Fruit fly (Drosophila melanogaster) Kc167 (cell line): ENCODE results near the gene SCCRO.

Experiments used
- Myc ChIP-seq: fragments of >200 bp; optimal IDR thresholded peaks from 2 replicates; lab custom pipeline; 2017; ENCODE audit warnings: missing external identifiers
- Sin3A ChIP-seq: fragments of >200 bp; optimal IDR thresholded peaks from 2 replicates; lab custom pipeline; 2018; ENCODE audit warnings: missing external identifiers
- h ChIP-seq: fragments of >200 bp; optimal IDR thresholded peaks from 3 replicates; lab custom pipeline; 2018; ENCODE audit warnings: missing external identifiers
- insv ChIP-seq: fragments of >200 bp; optimal IDR thresholded peaks from 3 replicates; lab custom pipeline; 2018; ENCODE audit warnings: missing external identifiers
- psq ChIP-seq: fragments of >200 bp; optimal IDR thresholded peaks from 2 replicates; lab custom pipeline; 2017; ENCODE audit warnings: missing external identifiers
- ttk ChIP-seq: sonication (Bioruptor generic); optimal IDR thresholded peaks from 2 replicates; lab custom pipeline; 2017; ENCODE audit warnings: missing external identifiers

Gene SCCRO

DNA sequence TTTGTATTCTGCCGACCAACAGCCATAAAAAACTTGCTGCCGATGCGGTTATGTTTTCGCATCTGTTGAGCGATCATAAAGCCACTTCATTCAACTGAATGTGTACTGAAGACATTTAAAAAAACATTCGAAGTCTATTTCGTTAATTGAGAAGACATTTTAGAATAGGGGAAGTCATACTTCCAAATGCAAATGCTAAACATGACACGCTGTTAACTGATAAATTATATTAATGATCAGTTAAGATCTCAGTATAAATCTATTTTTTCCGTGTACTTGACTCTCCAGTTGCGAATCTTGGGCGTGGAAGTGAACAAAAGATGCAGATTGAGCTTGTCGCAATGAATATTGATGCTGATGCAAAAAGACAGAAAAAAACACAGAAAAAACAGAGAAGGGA lies 32.8 kb downstream of the SCCRO start:
- TF ChIP-seq psq (lab: Kevin White, UChicago) (no peak), ttk (lab: Kevin White, UChicago) (no peak), Myc (lab: Kevin White, UChicago) (no peak), Sin3A (lab: Kevin White, UChicago) (no peak), h (no peak), insv (no peak)

- TF ChIP-seq psq (lab: Kevin White, UChicago) (no peak), Sin3A (lab: Kevin White, UChicago) (no peak), Myc (lab: Kevin White, UChicago) (no peak), h (no peak), ttk (lab: Kevin White, UChicago) (no peak), insv (no peak)
Observed at dm6 chr3L:15597037-15597785, 34.0 kb downstream of the SCCRO start.

DNA sequence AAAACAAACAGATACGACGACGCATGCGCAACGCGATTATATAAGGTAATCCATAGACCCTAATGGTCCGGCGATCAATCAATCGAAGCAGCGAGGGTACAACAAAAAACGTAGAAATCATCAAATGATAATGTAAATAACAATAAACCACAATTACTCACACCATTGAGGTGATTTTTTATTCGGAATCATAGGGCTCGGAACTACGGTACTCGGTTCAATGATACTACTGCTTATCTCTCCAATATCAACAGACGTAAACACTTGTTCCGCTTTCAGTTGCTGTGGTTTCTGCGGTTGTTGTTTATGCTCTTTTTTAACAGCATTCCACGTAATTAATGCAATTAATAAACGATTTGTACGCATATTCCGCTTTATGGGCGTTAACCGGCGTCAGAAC lies 34.7 kb downstream of the SCCRO start:
- TF ChIP-seq ttk (lab: Kevin White, UChicago), result no peak
- no peak for TF ChIP-seq Myc (lab: Kevin White, UChicago)
- no peak for TF ChIP-seq psq (lab: Kevin White, UChicago)
- no peak for TF ChIP-seq Sin3A (lab: Kevin White, UChicago)
- no peak for TF ChIP-seq h
- TF ChIP-seq insv, result no peak

- TF ChIP-seq ttk (lab: Kevin White, UChicago) (no peak), Myc (lab: Kevin White, UChicago) (no peak), h (no peak), psq (lab: Kevin White, UChicago) (no peak), insv (no peak), Sin3A (lab: Kevin White, UChicago) (no peak)
Observed at dm6 chr3L:15599190-15599589, 36.0 kb downstream of the SCCRO start.

dm6 chr3L:15600051-15600450 lies 36.8 kb downstream of the SCCRO start:
- TF ChIP-seq psq (lab: Kevin White, UChicago) (no peak), h (no peak), insv (no peak), Sin3A (lab: Kevin White, UChicago) (no peak), ttk (lab: Kevin White, UChicago) (no peak), Myc (lab: Kevin White, UChicago) (no peak)

dm6 chr3L:15604979-15605378 lies 41.8 kb downstream of the SCCRO start:
- no peak for TF ChIP-seq ttk (lab: Kevin White, UChicago)
- TF ChIP-seq Myc (lab: Kevin White, UChicago), result no peak
- TF ChIP-seq Sin3A (lab: Kevin White, UChicago), result no peak
- no peak for TF ChIP-seq insv
- no peak for TF ChIP-seq h
- TF ChIP-seq psq (lab: Kevin White, UChicago), result no peak

dm6 chr3L:15610109-15610508 lies 46.9 kb downstream of the SCCRO start, which contains the start of gene CG7650:
Gene CG7650 (minus strand): TSS chr3L:15610386.
- no peak for TF ChIP-seq psq (lab: Kevin White, UChicago)
- TF ChIP-seq insv, result no peak
- TF ChIP-seq Sin3A (lab: Kevin White, UChicago), result no peak
- no peak for TF ChIP-seq ttk (lab: Kevin White, UChicago)
- no peak for TF ChIP-seq Myc (lab: Kevin White, UChicago)
- no peak for TF ChIP-seq h

DNA sequence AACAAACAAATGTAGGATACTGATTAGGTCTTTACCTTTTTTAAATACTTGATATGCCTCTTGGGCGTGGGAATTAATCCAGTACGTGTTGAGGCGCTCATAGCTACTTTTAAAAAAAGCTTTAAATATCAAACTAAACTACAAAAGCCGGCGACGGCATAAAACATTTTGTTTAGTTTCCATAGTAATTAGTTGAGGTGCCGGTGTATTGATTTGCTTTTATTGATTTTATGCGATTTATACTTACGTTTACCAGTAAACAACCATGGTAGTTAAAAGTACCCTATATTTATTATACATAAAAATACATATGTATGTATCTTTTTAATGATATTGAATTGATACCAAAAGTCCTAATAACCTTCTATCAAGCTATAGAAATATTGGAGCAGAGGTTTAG lies 49.5 kb downstream of the SCCRO start, which contains the start of gene CG13449:
Gene CG13449 (minus strand): TSS at position 101 of the 400 bp plus-strand sequence.
- TF ChIP-seq ttk (lab: Kevin White, UChicago) (no peak), insv (no peak), h (no peak), psq (lab: Kevin White, UChicago) (no peak), Myc (lab: Kevin White, UChicago) (no peak), Sin3A (lab: Kevin White, UChicago) (no peak)
